Worm (Caenorhabditis elegans): Measurements from ENCODE around the gene gly-14.

DNA sequence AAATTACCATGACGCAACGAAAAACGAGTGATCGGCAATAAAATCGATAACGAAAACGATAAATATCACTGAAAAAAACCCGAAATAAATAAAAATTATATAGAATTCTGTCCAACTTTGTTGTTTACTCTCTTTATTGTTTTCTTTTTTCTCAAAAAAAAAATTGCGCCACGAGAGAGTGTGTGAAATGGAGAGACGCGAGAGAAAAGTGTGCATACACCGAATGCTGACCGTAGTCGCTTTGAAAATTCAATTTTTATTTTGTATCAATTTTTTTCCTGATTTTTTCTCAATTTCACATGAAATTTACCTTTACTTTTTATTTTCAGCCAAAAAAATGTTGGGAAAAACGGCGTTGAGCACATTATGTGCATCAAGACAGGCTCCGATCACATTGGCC, 16.9 kb upstream of the gly-14 start, which contains the start of the genes M01F1.4 and mrpl-35:
- peak; percentile 85 to 98 for TF ChIP-seq lsy-2 (tag; optimal IDR thresholded peaks at IDR 0.05)
- TF ChIP-seq elt-1 (tag; optimal IDR thresholded peaks at IDR 0.05): no peak
- no peak for TF ChIP-seq unc-39 (tag; optimal IDR thresholded peaks at IDR 0.05)
- no peak for TF ChIP-seq R02D3.7 (tag; optimal IDR thresholded peaks at IDR 0.05)
- no peak for TF ChIP-seq skn-1 (tag; optimal IDR thresholded peaks at IDR 0.05)
- no peak for TF ChIP-seq ztf-4 (tag; optimal IDR thresholded peaks at IDR 0.05)
- no peak for TF ChIP-seq nhr-11 (tag; optimal IDR thresholded peaks at IDR 0.05)
- no peak for TF ChIP-seq elt-3 (tag; optimal IDR thresholded peaks at IDR 0.05)
- no peak for TF ChIP-seq lin-39 (tag; optimal IDR thresholded peaks at IDR 0.05)
- TF ChIP-seq nhr-25 (tag; optimal IDR thresholded peaks at IDR 0.05): no peak
- peak; percentile 89 for TF ChIP-seq C34F6.9 (tag; optimal IDR thresholded peaks at IDR 0.05)
- no peak for TF ChIP-seq snpc-4 (tag; optimal IDR thresholded peaks at IDR 0.05)
- TF ChIP-seq zag-1 (tag; optimal IDR thresholded peaks at IDR 0.05): no peak
- no peak for TF ChIP-seq ZK546.5 (tag; optimal IDR thresholded peaks at IDR 0.05)
